Worm (Caenorhabditis elegans) whole organism, L3 larva: Measurements from ENCODE around the gene srx-108.
A peak's percentile ranks its signal among the peaks of the same experiment; 100 is the strongest.

Experiments
- ama-1 ChIP-seq: fragments of 150-350 bp; optimal IDR thresholded peaks from 2 replicates; lab custom pipeline; 2018
- ceh-16 ChIP-seq: sonication (generic microtip); optimal IDR thresholded peaks from 2 replicates; lab custom pipeline; 2017; ENCODE audit warnings: missing biosample characterization, missing genetic modification characterization
- ceh-28 ChIP-seq: fragments of 150-350 bp; optimal IDR thresholded peaks from 2 replicates; lab custom pipeline; 2014; ENCODE audit warnings: missing biosample characterization, missing genetic modification reagents, missing genetic modification characterization
- ceh-82 ChIP-seq: fragments of 150-350 bp; optimal IDR thresholded peaks from 2 replicates; lab custom pipeline; 2014; ENCODE audit warnings: missing biosample characterization, missing genetic modification characterization
- ceh-9 ChIP-seq: sonication (generic microtip); optimal IDR thresholded peaks from 2 replicates; lab custom pipeline; 2018; ENCODE audit warnings: missing biosample characterization, missing genetic modification characterization
- daf-12 ChIP-seq: fragments of 150-350 bp; optimal IDR thresholded peaks from 2 replicates; lab custom pipeline; 2014; ENCODE audit warnings: missing biosample characterization, missing genetic modification reagents, missing genetic modification characterization
- egl-5 ChIP-seq: fragments of 150-350 bp; optimal IDR thresholded peaks from 2 replicates; lab custom pipeline; 2017; ENCODE audit warnings: missing biosample characterization, missing genetic modification reagents, missing genetic modification characterization, inconsistent platforms
- elt-1 ChIP-seq: fragments of 150-350 bp; optimal IDR thresholded peaks from 2 replicates; lab custom pipeline; 2014; ENCODE audit warnings: missing biosample characterization, missing genetic modification characterization
- elt-2 ChIP-seq: sonication (generic microtip); optimal IDR thresholded peaks from 2 replicates; lab custom pipeline; 2016; ENCODE audit warnings: missing genetic modification reagents, mild to moderate bottlenecking, missing genetic modification characterization, missing compliant biosample characterization
- elt-3 ChIP-seq, 3 experiments: fragments of 150-350 bp in 1 of 3; sonication (generic microtip) in 2 of 3; optimal IDR thresholded peaks; 2 replicates in 2 of 3; 4 replicates in 1 of 3; lab custom pipeline; 2014 to 2017; ENCODE audit warnings: missing biosample characterization in 3 of 3, missing genetic modification characterization in 3 of 3
- eor-1 ChIP-seq, 2 experiments: fragments of 150-350 bp; optimal IDR thresholded peaks; 2 replicates each; lab custom pipeline; 2014 to 2018; ENCODE audit warnings: missing biosample characterization in 2 of 2, missing genetic modification characterization in 2 of 2
- fkh-10 ChIP-seq: sonication (generic microtip); optimal IDR thresholded peaks from 2 replicates; lab custom pipeline; 2017; ENCODE audit warnings: missing biosample characterization, missing genetic modification reagents, missing genetic modification characterization
- fkh-2 ChIP-seq: fragments of 150-350 bp; optimal IDR thresholded peaks from 2 replicates; lab custom pipeline; 2014; ENCODE audit warnings: missing biosample characterization, missing genetic modification reagents, missing genetic modification characterization
- fos-1 ChIP-seq: fragments of 150-350 bp; optimal IDR thresholded peaks from 2 replicates; lab custom pipeline; 2014; ENCODE audit warnings: missing biosample characterization, missing genetic modification characterization
- jun-1 ChIP-seq: fragments of 150-350 bp; optimal IDR thresholded peaks from 2 replicates; lab custom pipeline; 2014; ENCODE audit warnings: missing biosample characterization, missing genetic modification reagents, missing genetic modification characterization
- lin-15B ChIP-seq: fragments of 150-350 bp; optimal IDR thresholded peaks from 2 replicates; lab custom pipeline; 2014; ENCODE audit warnings: missing biosample characterization, missing genetic modification characterization
- lin-39 ChIP-seq: fragments of 150-350 bp; optimal IDR thresholded peaks from 2 replicates; lab custom pipeline; 2018; ENCODE audit warnings: missing biosample characterization, missing genetic modification reagents, missing genetic modification characterization
- lsy-12 ChIP-seq: sonication (generic microtip); optimal IDR thresholded peaks from 2 replicates; lab custom pipeline; 2016; ENCODE audit warnings: mild to moderate bottlenecking, missing genetic modification characterization, missing compliant biosample characterization
- mdl-1 ChIP-seq: fragments of 150-350 bp; optimal IDR thresholded peaks from 2 replicates; lab custom pipeline; 2014; ENCODE audit warnings: missing biosample characterization, missing genetic modification characterization
- mml-1 ChIP-seq: fragments of 150-350 bp; sonication (generic microtip); optimal IDR thresholded peaks from 3 replicates; lab custom pipeline; 2014; ENCODE audit warnings: missing biosample characterization, missing genetic modification characterization
- nfya-1 ChIP-seq: sonication (generic microtip); optimal IDR thresholded peaks from 2 replicates; lab custom pipeline; 2017; ENCODE audit warnings: missing genetic modification characterization, mild to moderate bottlenecking, missing compliant biosample characterization, antibody characterized with exemption, moderate library complexity; ENCODE audit not compliant: insufficient read depth
- nhr-11 ChIP-seq: fragments of 150-350 bp; optimal IDR thresholded peaks from 2 replicates; lab custom pipeline; 2014; ENCODE audit warnings: missing biosample characterization, missing genetic modification characterization
- nhr-12 ChIP-seq: fragments of 150-350 bp; optimal IDR thresholded peaks from 2 replicates; lab custom pipeline; 2014; ENCODE audit warnings: missing biosample characterization, missing genetic modification characterization
- nhr-237 ChIP-seq: fragments of 150-350 bp; optimal IDR thresholded peaks from 2 replicates; lab custom pipeline; 2014; ENCODE audit warnings: missing biosample characterization, missing genetic modification characterization
- nhr-25 ChIP-seq: sonication (generic microtip); optimal IDR thresholded peaks from 2 replicates; lab custom pipeline; 2017; ENCODE audit warnings: missing biosample characterization, missing genetic modification characterization
- nhr-28 ChIP-seq: fragments of 150-350 bp; optimal IDR thresholded peaks from 2 replicates; lab custom pipeline; 2014; ENCODE audit warnings: missing biosample characterization, missing genetic modification characterization
- nhr-43 ChIP-seq: sonication (generic microtip); optimal IDR thresholded peaks from 2 replicates; lab custom pipeline; 2016; ENCODE audit warnings: mild to moderate bottlenecking, missing genetic modification characterization, missing compliant biosample characterization; ENCODE audit not compliant: poor library complexity, severe bottlenecking
- nhr-67 ChIP-seq: fragments of 150-350 bp; optimal IDR thresholded peaks from 2 replicates; lab custom pipeline; 2014; ENCODE audit warnings: missing biosample characterization, missing genetic modification characterization
- nhr-76 ChIP-seq: fragments of 150-350 bp; sonication (generic microtip); optimal IDR thresholded peaks from 5 replicates; lab custom pipeline; 2014; ENCODE audit warnings: missing biosample characterization, missing genetic modification characterization
- pqm-1 ChIP-seq: fragments of 150-350 bp; optimal IDR thresholded peaks from 2 replicates; lab custom pipeline; 2017; ENCODE audit warnings: missing biosample characterization, missing genetic modification characterization, inconsistent platforms
- skn-1 ChIP-seq: fragments of 150-350 bp; optimal IDR thresholded peaks from 2 replicates; lab custom pipeline; 2014; ENCODE audit warnings: missing biosample characterization, missing genetic modification characterization
- tbx-2 ChIP-seq: sonication (generic microtip); optimal IDR thresholded peaks from 2 replicates; lab custom pipeline; 2016; ENCODE audit warnings: mild to moderate bottlenecking, missing genetic modification characterization, missing compliant biosample characterization
- unc-39 ChIP-seq: sonication (generic microtip); optimal IDR thresholded peaks from 4 replicates; lab custom pipeline; 2017; ENCODE audit warnings: missing biosample characterization, missing genetic modification characterization
- unc-62 ChIP-seq: fragments of 150-350 bp; sonication (generic microtip); optimal IDR thresholded peaks from 4 replicates; lab custom pipeline; 2014; ENCODE audit warnings: missing biosample characterization, missing genetic modification reagents, missing genetic modification characterization
- zag-1 ChIP-seq: fragments of 150-350 bp; optimal IDR thresholded peaks from 2 replicates; lab custom pipeline; 2014; ENCODE audit warnings: missing biosample characterization, missing genetic modification characterization
- ztf-4 ChIP-seq: fragments of 150-350 bp; optimal IDR thresholded peaks from 2 replicates; lab custom pipeline; 2014; ENCODE audit warnings: missing biosample characterization, missing genetic modification characterization

The srx-108 gene

DNA sequence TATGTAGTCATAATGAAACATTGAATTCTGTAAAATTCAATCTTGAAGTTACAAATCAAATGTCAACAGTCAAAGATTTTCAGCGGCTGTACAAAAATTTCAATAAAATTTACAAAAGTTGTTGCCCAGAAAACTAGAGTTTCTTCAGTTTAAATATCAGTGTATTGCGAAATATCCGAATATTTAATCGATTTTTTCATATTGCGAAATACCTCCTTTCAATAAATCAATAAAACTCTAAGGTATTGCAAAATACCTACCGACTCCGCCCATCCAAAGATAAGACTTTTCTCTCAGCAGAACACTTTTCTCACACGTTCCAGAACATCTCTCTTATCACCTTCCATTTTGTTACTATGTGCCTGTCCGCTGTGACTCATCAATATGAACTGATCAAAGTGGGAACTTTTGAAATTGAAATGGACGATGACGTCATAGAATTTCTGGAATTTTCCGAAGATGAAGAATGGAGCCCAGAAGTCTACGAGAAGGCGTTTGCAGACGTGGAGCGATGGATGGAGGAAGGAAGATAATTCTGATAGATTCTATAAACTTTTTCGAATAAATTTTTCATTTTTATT lies 20.8 kb upstream of the srx-108 start:
- TF ChIP-seq ceh-9 (tag; lab: Kevin White, UChicago), result no peak
- TF ChIP-seq ceh-28, result peak; percentile 83
- no peak for TF ChIP-seq nhr-12 (tag; lab: Kevin White, UChicago)
- TF ChIP-seq pqm-1 (tag; lab: Kevin White, UChicago), result peak; percentile 46
- peak; percentile 87 for TF ChIP-seq elt-2 (tag; lab: Kevin White, UChicago)
- no peak for TF ChIP-seq nhr-11 (tag; lab: Kevin White, UChicago)

DNA sequence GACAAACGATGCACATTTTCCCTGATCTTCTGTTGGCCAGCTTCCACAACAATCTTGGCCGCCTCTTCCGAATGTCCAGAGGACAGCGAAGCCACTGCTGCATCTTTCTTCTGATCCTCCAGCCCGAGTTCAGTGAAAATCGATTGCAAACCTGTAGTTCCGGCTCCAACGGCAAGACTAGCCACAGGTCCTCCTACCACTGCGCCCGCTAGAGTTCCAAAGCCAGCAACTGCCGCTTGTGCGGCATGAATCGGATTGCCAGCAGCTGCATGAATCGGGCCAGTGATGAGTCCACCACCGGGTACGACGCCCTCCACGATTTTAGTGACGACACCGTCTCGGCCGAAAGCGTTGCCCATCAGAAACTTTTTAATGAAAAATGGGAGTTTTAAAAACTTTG lies 17.1 kb upstream of the srx-108 start, which contains the start of gene ifas-1:
Gene ifas-1, minus strand, starts transcription at position 387 of the 400 bp plus-strand sequence.
- TF ChIP-seq nhr-25 (no peak), nfya-1 (tag; lab: Kevin White, UChicago) (no peak)
- TF ChIP-seq, all 47 proteins: peak for 0

ce11 chrII:3690646-3691045 lies 14.8 kb upstream of the srx-108 start, which contains the start of gene srx-101:
Gene srx-101 (minus strand): TSS chrII:3690746.
- TF ChIP-seq jun-1 (no peak), lin-15B (no peak), ama-1 (no peak)
- TF ChIP-seq, all 47 proteins: peak for 0

ce11 chrII:3694664-3695063 lies 10.8 kb upstream of the srx-108 start, which contains the start of gene srx-102:
Gene srx-102 (minus strand): TSS chrII:3694764.
- TF ChIP-seq fos-1 (tag; lab: Kevin White, UChicago) (no peak), elt-1 (no peak), nhr-76 (tag; lab: Kevin White, UChicago) (no peak), lin-15B (no peak)

ce11 chrII:3699591-3699990 lies 5.8 kb upstream of the srx-108 start, which contains the start of gene srx-104:
Gene srx-104 (minus strand): TSS chrII:3699691.
- TF ChIP-seq nhr-237 (no peak), mml-1 (no peak), ztf-4 (tag; lab: Kevin White, UChicago) (no peak), unc-39 (tag; lab: Kevin White, UChicago) (no peak), mdl-1 (no peak), lsy-12 (tag; lab: Kevin White, UChicago) (no peak), skn-1 (tag; lab: Kevin White, UChicago) (no peak), lin-15B (no peak), elt-1 (no peak), pqm-1 (tag; lab: Kevin White, UChicago) (no peak), egl-5 (no peak), fkh-10 (GFP tag; lab: Kevin White, UChicago) (no peak), zag-1 (tag; lab: Kevin White, UChicago) (no peak), nhr-12 (tag; lab: Kevin White, UChicago) (no peak), unc-62 (GFP tag; lab: Kevin White, UChicago) (no peak), nhr-28 (no peak), ceh-28 (no peak), elt-2 (tag; lab: Kevin White, UChicago) (no peak), nhr-67 (no peak)

ce11 chrII:3701305-3701704 lies 4.1 kb upstream of the srx-108 start, which contains the start of gene srx-105:
Gene srx-105 (minus strand): TSS chrII:3701405.
- no peak for TF ChIP-seq daf-12
- no peak for TF ChIP-seq zag-1 (tag; lab: Kevin White, UChicago)
- no peak for TF ChIP-seq eor-1 (tag; optimal IDR thresholded peaks at IDR 0.05; lab: Kevin White, UChicago)
- TF ChIP-seq lin-39 (tag; lab: Kevin White, UChicago), result no peak
- TF ChIP-seq ceh-9 (tag; lab: Kevin White, UChicago), result no peak
- TF ChIP-seq nhr-43 (tag; lab: Kevin White, UChicago), result no peak
- no peak for TF ChIP-seq lsy-12 (tag; lab: Kevin White, UChicago)
- TF ChIP-seq nhr-25, result no peak
- no peak for TF ChIP-seq ceh-16 (tag; lab: Kevin White, UChicago)
- TF ChIP-seq fkh-2 (tag; lab: Kevin White, UChicago), result no peak
- TF ChIP-seq ceh-82 (tag; lab: Kevin White, UChicago), result no peak
- no peak for TF ChIP-seq nhr-11 (tag; lab: Kevin White, UChicago)
- no peak for TF ChIP-seq elt-3 (tag; optimal IDR thresholded peaks at IDR 0.05; lab: Kevin White, UChicago)
- TF ChIP-seq ceh-28, result no peak
- no peak for TF ChIP-seq tbx-2 (tag; lab: Kevin White, UChicago)
- TF ChIP-seq nhr-76 (tag; lab: Kevin White, UChicago), result no peak
- TF ChIP-seq, all 47 proteins: peak for 0
